Fruit fly (Drosophila melanogaster) whole organism, pupa: ENCODE data around the gene Alg7.

Experiments used
- CG32121 ChIP-seq: fragments of 200-800 bp; sonication (Bioruptor generic); IDR thresholded peaks from 2 replicates; pipeline ENCODE4 v1.3.6; 2022; ENCODE audit warnings: missing biosample characterization, missing genetic modification characterization
- CG4496 ChIP-seq: fragments of 200-800 bp; sonication (Bioruptor generic); IDR thresholded peaks from 3 replicates; pipeline ENCODE4 v1.3.6; 2022; ENCODE audit warnings: missing biosample characterization, missing genetic modification characterization
- rn ChIP-seq: fragments of 200-800 bp; sonication (Bioruptor generic); IDR thresholded peaks from 2 replicates; pipeline ENCODE4 v1.3.6; 2022; ENCODE audit warnings: missing biosample characterization, missing genetic modification characterization

dm6 chr2L:13179095-13179494 is at the start of gene Alg7:
- TF ChIP-seq rn (GFP tag; lab: Robert Waterston, UW) (no peak), CG32121 (no peak), CG4496 (GFP tag; lab: Robert Waterston, UW) (no peak)
